Fruit fly (Drosophila melanogaster) whole organism, prepupa: ENCODE data around the gene RpL17.
A peak's percentile ranks its signal among the peaks of the same experiment; 100 is the strongest.

Experiments used
- Blimp-1 ChIP-seq: fragments of 200-800 bp; sonication (Bioruptor generic); optimal IDR thresholded peaks from 3 replicates; lab custom pipeline; 2017; ENCODE audit warnings: missing biosample characterization, missing genetic modification characterization, mild to moderate bottlenecking, moderate library complexity, missing genetic modification reagents
- CG10631 ChIP-seq: fragments of 200-800 bp; sonication (Bioruptor generic); optimal IDR thresholded peaks from 2 replicates; lab custom pipeline; 2016; ENCODE audit warnings: missing biosample characterization, missing genetic modification characterization
- CG10669 ChIP-seq: fragments of 200-800 bp; sonication (Bioruptor generic); optimal IDR thresholded peaks from 3 replicates; lab custom pipeline; 2018; ENCODE audit warnings: missing biosample characterization, mild to moderate bottlenecking, missing genetic modification characterization, moderate library complexity
- CG11294 ChIP-seq: fragments of 200-800 bp; sonication (Bioruptor generic); IDR thresholded peaks from 2 replicates; pipeline ENCODE4 v1.3.6; 2022; ENCODE audit warnings: missing biosample characterization, missing genetic modification characterization
- CG11762 ChIP-seq: fragments of 200-800 bp; sonication (Bioruptor generic); optimal IDR thresholded peaks from 3 replicates; lab custom pipeline; 2016; ENCODE audit warnings: missing biosample characterization, missing genetic modification characterization; ENCODE audit not compliant: insufficient read depth
- CG15336 ChIP-seq: fragments of 200-800 bp; sonication (Bioruptor generic); IDR thresholded peaks from 2 replicates; pipeline ENCODE4 v1.3.6; 2022; ENCODE audit warnings: missing biosample characterization, missing genetic modification characterization
- CG16779 ChIP-seq: fragments of 200-800 bp; sonication (Bioruptor generic); optimal IDR thresholded peaks from 3 replicates; lab custom pipeline; 2017; ENCODE audit warnings: missing biosample characterization, mild to moderate bottlenecking, missing genetic modification characterization
- CG3032 ChIP-seq: fragments of 200-800 bp; optimal IDR thresholded peaks from 2 replicates; lab custom pipeline; 2019; ENCODE audit warnings: missing biosample characterization, mild to moderate bottlenecking, missing genetic modification characterization, moderate library complexity
- CG32006 ChIP-seq: fragments of 200-800 bp; sonication (Bioruptor generic); optimal IDR thresholded peaks from 3 replicates; lab custom pipeline; 2017; ENCODE audit warnings: missing biosample characterization, mild to moderate bottlenecking, missing genetic modification characterization
- CG34406 ChIP-seq: fragments of 200-800 bp; sonication (Bioruptor generic); optimal IDR thresholded peaks from 3 replicates; lab custom pipeline; 2016; ENCODE audit warnings: missing biosample characterization, missing genetic modification characterization
- CG3919 ChIP-seq: fragments of 200-800 bp; sonication (Bioruptor generic); optimal IDR thresholded peaks from 3 replicates; lab custom pipeline; 2016; ENCODE audit warnings: missing biosample characterization, missing genetic modification characterization
- CG6163 ChIP-seq: fragments of 200-800 bp; sonication (Bioruptor generic); IDR thresholded peaks from 3 replicates; pipeline ENCODE4 v1.3.6; 2022; ENCODE audit warnings: missing biosample characterization, missing genetic modification characterization
- CG6792 ChIP-seq: fragments of 200-800 bp; sonication (Bioruptor generic); optimal IDR thresholded peaks from 3 replicates; lab custom pipeline; 2016; ENCODE audit warnings: missing biosample characterization, missing genetic modification characterization
- CG6808 ChIP-seq: fragments of 200-800 bp; sonication (Bioruptor generic); optimal IDR thresholded peaks from 3 replicates; lab custom pipeline; 2017; ENCODE audit warnings: missing biosample characterization, missing genetic modification characterization, mild to moderate bottlenecking, moderate library complexity, missing genetic modification reagents
- CG7368 ChIP-seq: fragments of 200-800 bp; sonication (Bioruptor generic); optimal IDR thresholded peaks from 3 replicates; lab custom pipeline; 2016; ENCODE audit warnings: missing biosample characterization, missing genetic modification characterization
- CG8119 ChIP-seq: fragments of 200-800 bp; sonication (Bioruptor generic); IDR thresholded peaks from 3 replicates; pipeline ENCODE4 v1.3.6; 2022; ENCODE audit warnings: missing biosample characterization, missing genetic modification characterization
- CG8319 ChIP-seq: fragments of 200-800 bp; sonication (Bioruptor generic); optimal IDR thresholded peaks from 3 replicates; lab custom pipeline; 2016; ENCODE audit warnings: missing biosample characterization, missing genetic modification characterization
- CG8632 ChIP-seq: fragments of 200-800 bp; sonication (Bioruptor generic); optimal IDR thresholded peaks from 3 replicates; lab custom pipeline; 2016; ENCODE audit warnings: missing biosample characterization, missing genetic modification characterization
- CG9139 ChIP-seq: fragments of 200-800 bp; sonication (Bioruptor generic); optimal IDR thresholded peaks from 3 replicates; lab custom pipeline; 2017; ENCODE audit warnings: missing biosample characterization, mild to moderate bottlenecking, missing genetic modification characterization
- Eip75B ChIP-seq: fragments of 200-800 bp; sonication (Bioruptor generic); optimal IDR thresholded peaks from 3 replicates; lab custom pipeline; 2016; ENCODE audit warnings: missing biosample characterization, missing genetic modification characterization
- Eip78C ChIP-seq: fragments of 200-800 bp; sonication (Bioruptor generic); peaks from one replicate; lab custom pipeline; 2016; ENCODE audit warnings: missing biosample characterization, missing genetic modification characterization
- Eip93F ChIP-seq: fragments of 200-800 bp; sonication (Bioruptor generic); optimal IDR thresholded peaks from 2 replicates; lab custom pipeline; 2016; ENCODE audit warnings: missing biosample characterization, mild to moderate bottlenecking, missing genetic modification characterization
- Ets21C ChIP-seq: fragments of 200-800 bp; sonication (Bioruptor generic); optimal IDR thresholded peaks from 3 replicates; lab custom pipeline; 2016; ENCODE audit warnings: missing biosample characterization, missing genetic modification characterization
- Gug ChIP-seq: fragments of 200-800 bp; sonication (Bioruptor generic); IDR thresholded peaks from 2 replicates; pipeline ENCODE4 v1.3.6; 2022; ENCODE audit warnings: missing biosample characterization, missing genetic modification characterization
- Hr38 ChIP-seq: sonication (Bioruptor generic); optimal IDR thresholded peaks from 2 replicates; lab custom pipeline; 2016; ENCODE audit warnings: missing biosample characterization, missing genetic modification characterization
- Lpt ChIP-seq: fragments of 200-800 bp; sonication (Bioruptor generic); optimal IDR thresholded peaks from 3 replicates; lab custom pipeline; 2016; ENCODE audit warnings: missing biosample characterization, missing genetic modification characterization
- Met ChIP-seq: fragments of 200-800 bp; sonication (Bioruptor generic); optimal IDR thresholded peaks from 3 replicates; lab custom pipeline; 2016; ENCODE audit warnings: missing biosample characterization, missing genetic modification characterization
- Sox15 ChIP-seq: fragments of 200-800 bp; sonication (Bioruptor generic); optimal IDR thresholded peaks from 3 replicates; lab custom pipeline; 2016; ENCODE audit warnings: missing biosample characterization, missing genetic modification characterization
- achi ChIP-seq: fragments of 200-800 bp; sonication (Bioruptor generic); optimal IDR thresholded peaks from 3 replicates; lab custom pipeline; 2016; ENCODE audit warnings: missing biosample characterization, missing genetic modification characterization
- acj6 ChIP-seq: fragments of 200-800 bp; sonication (Bioruptor generic); optimal IDR thresholded peaks from 3 replicates; lab custom pipeline; 2016; ENCODE audit warnings: missing biosample characterization, missing genetic modification characterization
- cyc ChIP-seq: fragments of 200-800 bp; sonication (Bioruptor generic); optimal IDR thresholded peaks from 3 replicates; lab custom pipeline; 2016; ENCODE audit warnings: missing biosample characterization, missing genetic modification characterization
- dsx ChIP-seq: fragments of 200-800 bp; optimal IDR thresholded peaks from 3 replicates; lab custom pipeline; 2019; ENCODE audit warnings: missing biosample characterization, mild to moderate bottlenecking, missing genetic modification characterization, moderate library complexity; ENCODE audit not compliant: poor library complexity, severe bottlenecking
- eg ChIP-seq: fragments of 200-800 bp; sonication (Bioruptor generic); IDR thresholded peaks from 3 replicates; pipeline ENCODE4 v1.3.6; 2022; ENCODE audit warnings: missing biosample characterization, missing genetic modification characterization
- esn ChIP-seq: fragments of 200-800 bp; sonication (Bioruptor generic); optimal IDR thresholded peaks from 2 replicates; lab custom pipeline; 2016; ENCODE audit warnings: missing biosample characterization, mild to moderate bottlenecking, missing genetic modification characterization, moderate library complexity
- fd59A ChIP-seq: fragments of 200-800 bp; sonication (Bioruptor generic); optimal IDR thresholded peaks from 2 replicates; lab custom pipeline; 2017; ENCODE audit warnings: missing biosample characterization, mild to moderate bottlenecking, missing genetic modification characterization, missing genetic modification reagents
- fkh ChIP-seq: fragments of 200-800 bp; sonication (Bioruptor generic); optimal IDR thresholded peaks from 3 replicates; lab custom pipeline; 2017; ENCODE audit warnings: missing biosample characterization, mild to moderate bottlenecking, missing genetic modification characterization, moderate library complexity
- lz ChIP-seq: fragments of 200-800 bp; sonication (Bioruptor generic); optimal IDR thresholded peaks from 3 replicates; lab custom pipeline; 2016; ENCODE audit warnings: missing biosample characterization, missing genetic modification characterization
- net ChIP-seq: fragments of 200-800 bp; sonication (Bioruptor generic); optimal IDR thresholded peaks from 3 replicates; lab custom pipeline; 2016; ENCODE audit warnings: missing biosample characterization, missing genetic modification characterization
- spab ChIP-seq: fragments of 200-800 bp; sonication (Bioruptor generic); optimal IDR thresholded peaks from 2 replicates; lab custom pipeline; 2017; ENCODE audit warnings: missing biosample characterization, mild to moderate bottlenecking, missing genetic modification characterization, missing genetic modification reagents
- ss ChIP-seq, 2 experiments: fragments of 200-800 bp; sonication (Bioruptor generic); optimal IDR thresholded peaks; 2 replicates in 1 of 2; 3 replicates in 1 of 2; lab custom pipeline; 2017 to 2018; ENCODE audit warnings: mild to moderate bottlenecking in 2 of 2, missing biosample characterization in 2 of 2, missing genetic modification characterization in 2 of 2, moderate library complexity in 1 of 2
- svp ChIP-seq: fragments of 200-800 bp; sonication (Bioruptor generic); peaks from one replicate; lab custom pipeline; 2016; ENCODE audit warnings: missing biosample characterization, missing genetic modification characterization
- topi ChIP-seq: fragments of 200-800 bp; sonication (Bioruptor generic); optimal IDR thresholded peaks from 3 replicates; lab custom pipeline; 2016; ENCODE audit warnings: missing biosample characterization, missing genetic modification characterization
- vri ChIP-seq: fragments of 200-800 bp; sonication (Bioruptor generic); optimal IDR thresholded peaks from 3 replicates; lab custom pipeline; 2016; ENCODE audit warnings: missing biosample characterization, mild to moderate bottlenecking, missing genetic modification characterization

The RpL17 gene

DNA sequence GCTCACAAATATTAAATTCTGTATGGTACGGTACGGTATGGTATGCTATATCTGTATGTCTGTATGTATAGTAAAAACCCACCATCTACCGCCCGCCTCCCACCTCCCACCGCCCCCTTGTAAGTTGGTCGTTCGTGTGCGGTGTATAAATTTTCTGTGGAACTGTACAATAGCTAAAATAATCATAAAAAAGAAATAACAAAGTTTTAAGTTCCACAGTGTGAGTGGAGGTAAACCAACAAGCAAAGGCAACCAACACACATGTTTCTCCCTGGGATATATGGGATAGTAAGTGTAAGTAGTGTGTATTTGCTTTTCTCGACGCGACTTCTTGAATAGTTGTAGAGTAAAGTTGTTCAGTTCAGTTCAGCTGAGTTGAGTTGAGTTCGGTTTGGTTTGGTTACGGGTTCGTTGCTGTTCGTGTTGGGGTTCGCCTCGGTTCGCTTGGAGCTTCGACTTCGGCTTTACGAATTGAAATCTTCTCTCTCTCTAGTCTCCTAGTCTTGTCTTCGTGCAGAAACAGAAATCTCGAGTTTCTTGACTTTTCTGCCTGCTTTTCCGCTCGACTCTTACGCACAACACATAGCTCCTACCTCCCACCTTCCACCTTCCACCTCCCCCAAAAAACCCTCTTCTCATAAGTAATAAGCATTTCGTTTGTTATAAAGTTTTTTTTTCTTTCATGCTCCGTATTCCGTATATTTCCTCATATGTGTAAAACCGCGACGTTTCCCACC lies 37.3 kb downstream of the RpL17 start:
- TF ChIP-seq esn (GFP tag; lab: Kevin White, UChicago) = no peak
- no peak for TF ChIP-seq CG6792 (GFP tag; lab: Kevin White, UChicago)
- TF ChIP-seq svp = no peak
- peak; percentile 87 for TF ChIP-seq fkh (GFP tag; lab: Kevin White, UChicago)
- 0 out of 3 replicates have a peak, but pooled peaks have one; percentile 8 for TF ChIP-seq eg (GFP tag; lab: Robert Waterston, UW)
- TF ChIP-seq fd59A (GFP tag; lab: Kevin White, UChicago) = no peak
- TF ChIP-seq ss (GFP tag; optimal IDR thresholded peaks at IDR 0.05; lab: Kevin White, UChicago) = peak in 1 of 2 experiments; percentile 11
- no peak for TF ChIP-seq CG34406 (GFP tag; lab: Kevin White, UChicago)
- peak; percentile 43; the same call in 1 of the 2 replicates for TF ChIP-seq CG15336
- TF ChIP-seq CG10669 (GFP tag; lab: Kevin White, UChicago) = no peak
- TF ChIP-seq CG6163 = no peak
- no peak for TF ChIP-seq CG11762 (GFP tag; lab: Kevin White, UChicago)
- no peak for TF ChIP-seq Ets21C (GFP tag; lab: Kevin White, UChicago)

DNA sequence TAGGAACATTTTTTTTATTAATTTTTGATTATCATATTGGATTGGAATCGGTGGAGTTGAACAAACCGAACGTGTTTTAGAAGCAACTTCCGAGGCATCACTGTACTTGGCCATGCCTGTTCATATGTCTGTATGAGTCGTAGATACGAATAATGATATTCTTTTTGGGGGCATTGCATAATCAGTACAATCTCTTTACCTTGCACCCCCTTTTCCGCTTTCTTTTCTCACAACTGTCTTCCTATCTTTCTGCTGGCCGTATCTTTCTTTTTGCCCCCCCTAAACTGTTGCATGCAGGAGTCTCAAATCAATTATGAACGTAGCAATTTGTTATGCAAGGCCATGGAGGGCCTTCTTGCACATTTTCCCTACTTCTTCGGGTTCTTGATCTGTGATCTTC lies 38.1 kb downstream of the RpL17 start:
- TF ChIP-seq CG7368 (GFP tag; lab: Kevin White, UChicago) (no peak), vri (peak; percentile 88)

DNA sequence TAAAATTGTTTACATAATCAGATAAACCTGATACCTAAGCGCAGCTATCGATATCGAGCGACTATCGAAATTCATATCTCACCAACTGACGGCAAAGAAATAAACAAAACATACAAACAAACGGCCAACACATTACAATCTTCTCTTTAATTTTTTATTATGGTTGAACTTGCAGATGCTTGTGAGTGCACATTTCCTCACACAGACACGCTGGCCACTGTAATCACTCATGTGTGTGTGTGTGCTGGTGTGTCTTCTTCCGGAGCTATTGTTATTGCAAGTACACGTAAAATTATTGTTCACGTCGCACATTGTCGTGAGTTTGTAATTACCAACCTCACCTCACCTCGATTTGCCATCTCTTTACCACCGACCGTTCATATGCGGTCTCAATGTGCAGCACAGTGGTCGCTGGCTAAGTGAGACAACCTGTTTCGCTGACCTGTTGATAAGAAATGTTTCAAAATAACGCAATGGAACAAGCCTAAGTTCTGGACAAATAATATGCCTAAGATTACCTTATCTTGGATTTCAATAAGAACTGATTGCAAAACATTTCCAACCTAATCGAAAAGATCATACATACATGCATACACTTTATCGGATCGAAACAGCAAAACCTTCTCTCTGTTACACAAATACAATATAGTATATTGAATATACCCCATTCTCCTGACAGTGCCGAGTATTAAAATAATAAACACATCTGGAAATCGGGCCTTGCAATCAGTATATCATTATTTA lies 38.8 kb downstream of the RpL17 start:
- peak; percentile 25 for TF ChIP-seq acj6 (GFP tag; lab: Kevin White, UChicago)
- TF ChIP-seq net (GFP tag; lab: Kevin White, UChicago) = no peak
- TF ChIP-seq CG6792 (GFP tag; lab: Kevin White, UChicago) = no peak
- TF ChIP-seq CG10669 (GFP tag; lab: Kevin White, UChicago) = peak; percentile 40
- TF ChIP-seq achi (GFP tag; lab: Kevin White, UChicago) = peak; percentile 40
- no peak for TF ChIP-seq CG8319 (GFP tag; lab: Kevin White, UChicago)
- TF ChIP-seq CG8119 (GFP tag; lab: Robert Waterston, UW) = no peak
- no peak for TF ChIP-seq CG11762 (GFP tag; lab: Kevin White, UChicago)
- TF ChIP-seq lz (GFP tag; lab: Kevin White, UChicago) = peak; percentile 30
- peak; percentile 32 for TF ChIP-seq topi
- TF ChIP-seq CG9139 = no peak
- TF ChIP-seq CG34406 (GFP tag; lab: Kevin White, UChicago) = no peak
- TF ChIP-seq Ets21C (GFP tag; lab: Kevin White, UChicago) = peak; percentile 24
- peak; percentile 0 for TF ChIP-seq CG3919 (GFP tag; lab: Kevin White, UChicago)
- TF ChIP-seq Eip78C (GFP tag; lab: Kevin White, UChicago) = peak; percentile 91
- peak; percentile 52; the same call in 1 of the 2 replicates for TF ChIP-seq CG15336
- no peak for TF ChIP-seq Eip93F
- TF ChIP-seq CG6808 (GFP tag; lab: Kevin White, UChicago) = peak; percentile 46
- peak; percentile 54 for TF ChIP-seq CG32006 (GFP tag; lab: Kevin White, UChicago)
- TF ChIP-seq CG16779 (tag; lab: Kevin White, UChicago) = no peak
- peak; percentile 26 for TF ChIP-seq CG3032 (tag; lab: Kevin White, UChicago)
- no peak for TF ChIP-seq Hr38
- TF ChIP-seq dsx (GFP tag; lab: Kevin White, UChicago) = peak; percentile 26
- TF ChIP-seq Met = peak; percentile 7
- peak; percentile 43 for TF ChIP-seq CG10631 (GFP tag; lab: Kevin White, UChicago)
- no peak for TF ChIP-seq Blimp-1 (GFP tag; lab: Kevin White, UChicago)
- peak; percentile 49 for TF ChIP-seq Eip75B (GFP tag; lab: Kevin White, UChicago)
- TF ChIP-seq CG8632 (GFP tag; lab: Kevin White, UChicago) = peak; percentile 16
- TF ChIP-seq CG11294 = no peak
- TF ChIP-seq Gug (GFP tag; lab: Robert Waterston, UW) = no peak
- no peak for TF ChIP-seq CG6163
- peak; percentile 1 for TF ChIP-seq Lpt (GFP tag; lab: Kevin White, UChicago)
- TF ChIP-seq svp = peak; percentile 86
- peak; percentile 28 for TF ChIP-seq spab (GFP tag; lab: Kevin White, UChicago)
- TF ChIP-seq fkh (GFP tag; lab: Kevin White, UChicago) = no peak
- TF ChIP-seq CG7368 (GFP tag; lab: Kevin White, UChicago) = no peak
- no peak for TF ChIP-seq vri
- no peak for TF ChIP-seq cyc (GFP tag; lab: Kevin White, UChicago)
- peak in 1 of 2 experiments; percentile 48 for TF ChIP-seq ss (GFP tag; optimal IDR thresholded peaks at IDR 0.05; lab: Kevin White, UChicago)
- TF ChIP-seq Sox15 (GFP tag; lab: Kevin White, UChicago) = no peak
